Worm (Caenorhabditis elegans) whole organism, young adult: ENCODE measurements around the gene R09A8.9.
"Not testable (repeated sequence)": the region's sequence is repeated elsewhere in the genome, so short reads cannot be mapped to it uniquely, and the experiment has no call there.

Experiments
- B0019.2 ChIP-seq: fragments of 200-800 bp; sonication (Bioruptor generic); conservative IDR thresholded peaks from 2 replicates; pipeline ENCODE4 v1.3.6; 2022; ENCODE audit warnings: missing genetic modification reagents, missing genetic modification characterization, missing compliant biosample characterization
- B0261.1 ChIP-seq: sonication (generic microtip); optimal IDR thresholded peaks from 2 replicates; lab custom pipeline; 2016; ENCODE audit warnings: mild to moderate bottlenecking, missing genetic modification characterization, moderate library complexity, missing compliant biosample characterization
- D2030.7 ChIP-seq: fragments of 200-800 bp; sonication (Bioruptor generic); IDR thresholded peaks from 2 replicates; pipeline ENCODE4 v1.3.6; 2022; ENCODE audit warnings: missing genetic modification reagents, missing genetic modification characterization, missing compliant biosample characterization
- F33H1.4 ChIP-seq: fragments of 200-800 bp; sonication (Bioruptor generic); IDR thresholded peaks from 2 replicates; pipeline ENCODE4 v1.3.6; 2022; ENCODE audit warnings: missing genetic modification reagents, missing genetic modification characterization, missing compliant biosample characterization
- F39B2.1 ChIP-seq: fragments of 200-800 bp; sonication (Bioruptor generic); IDR thresholded peaks from 2 replicates; pipeline ENCODE4 v1.3.6; 2022; ENCODE audit warnings: missing genetic modification reagents, missing genetic modification characterization, missing compliant biosample characterization
- F57A8.1 ChIP-seq: fragments of 200-800 bp; sonication (Bioruptor generic); optimal IDR thresholded peaks from 2 replicates; lab custom pipeline; 2018; ENCODE audit warnings: mild to moderate bottlenecking, missing genetic modification characterization, moderate library complexity, missing compliant biosample characterization
- T07F8.4 ChIP-seq: sonication (generic microtip); optimal IDR thresholded peaks from 2 replicates; lab custom pipeline; 2016; ENCODE audit warnings: mild to moderate bottlenecking, missing genetic modification characterization, moderate library complexity, missing compliant biosample characterization
- Y79H2A.3 ChIP-seq: fragments of 200-800 bp; sonication (Bioruptor generic); conservative IDR thresholded peaks from 2 replicates; pipeline ENCODE4 v1.3.6; 2022; ENCODE audit warnings: missing genetic modification reagents, missing genetic modification characterization, missing compliant biosample characterization
- Y95B8A.8 ChIP-seq: fragments of 200-800 bp; sonication (Bioruptor generic); IDR thresholded peaks from 2 replicates; pipeline ENCODE4 v1.3.6; 2022; ENCODE audit warnings: missing genetic modification reagents, missing genetic modification characterization, missing compliant biosample characterization
- atf-7 ChIP-seq: sonication (generic microtip); optimal IDR thresholded peaks from 2 replicates; lab custom pipeline; 2017; ENCODE audit warnings: mild to moderate bottlenecking, missing genetic modification characterization, missing compliant biosample characterization
- athp-1 ChIP-seq: sonication (generic microtip); optimal IDR thresholded peaks from 2 replicates; lab custom pipeline; 2017; ENCODE audit warnings: mild to moderate bottlenecking, missing genetic modification characterization, missing compliant biosample characterization
- attf-5 ChIP-seq: fragments of 200-800 bp; sonication (Bioruptor generic); optimal IDR thresholded peaks from 2 replicates; lab custom pipeline; 2018; ENCODE audit warnings: mild to moderate bottlenecking, missing genetic modification characterization, missing compliant biosample characterization
- bed-2 ChIP-seq: fragments of 200-800 bp; sonication (Bioruptor generic); IDR thresholded peaks from 2 replicates; pipeline ENCODE4 v1.3.6; 2022; ENCODE audit warnings: missing genetic modification reagents, missing genetic modification characterization, missing compliant biosample characterization
- cebp-1 ChIP-seq, 2 experiments: fragments of 200-800 bp in 1 of 2; sonication (Bioruptor generic) in 1 of 2; sonication (generic microtip) in 1 of 2; IDR thresholded peaks in 1 of 2; optimal IDR thresholded peaks in 1 of 2; 2 replicates each; pipeline versions ENCODE4 v1.3.6 to Lab custom; 2017 to 2022; ENCODE audit warnings: missing compliant biosample characterization in 2 of 2, missing genetic modification characterization in 2 of 2, mild to moderate bottlenecking in 1 of 2, missing genetic modification reagents in 1 of 2, moderate library complexity in 1 of 2
- ceh-100 ChIP-seq: fragments of 200-800 bp; sonication (Bioruptor generic); IDR thresholded peaks from 2 replicates; pipeline ENCODE4 v1.3.6; 2022; ENCODE audit warnings: missing genetic modification reagents, missing genetic modification characterization, missing compliant biosample characterization
- dpff-1 ChIP-seq: sonication (generic microtip); optimal IDR thresholded peaks from 2 replicates; lab custom pipeline; 2017; ENCODE audit warnings: mild to moderate bottlenecking, missing genetic modification characterization, missing compliant biosample characterization
- dpl-1 ChIP-seq: fragments of 150-350 bp; optimal IDR thresholded peaks from 2 replicates; lab custom pipeline; 2014; ENCODE audit warnings: missing biosample characterization, missing genetic modification reagents, missing genetic modification characterization
- egrh-3 ChIP-seq: fragments of 200-800 bp; sonication (Bioruptor generic); IDR thresholded peaks from 2 replicates; pipeline ENCODE4 v1.3.6; 2022; ENCODE audit warnings: missing genetic modification reagents, missing genetic modification characterization, missing compliant biosample characterization
- ekl-4 ChIP-seq: fragments of 200-800 bp; sonication (Bioruptor generic); IDR thresholded peaks from 2 replicates; pipeline ENCODE4 v1.3.6; 2022; ENCODE audit warnings: missing genetic modification reagents, missing genetic modification characterization, missing compliant biosample characterization
- him-1 ChIP-seq: sonication (generic microtip); optimal IDR thresholded peaks from 2 replicates; lab custom pipeline; 2016; ENCODE audit warnings: missing genotype, missing genetic modification reagents, missing genetic modification characterization, missing compliant biosample characterization
- hlh-26 ChIP-seq: fragments of 200-800 bp; sonication (Bioruptor generic); conservative IDR thresholded peaks from 2 replicates; pipeline ENCODE4 v1.3.6; 2022; ENCODE audit warnings: missing genetic modification reagents, missing genetic modification characterization, missing compliant biosample characterization
- hsf-1 ChIP-seq: fragments of 200-800 bp; sonication (Bioruptor generic); IDR thresholded peaks from 2 replicates; pipeline ENCODE4 v1.3.6; 2022; ENCODE audit warnings: missing genetic modification reagents, missing genetic modification characterization, missing compliant biosample characterization
- let-607 ChIP-seq, 2 experiments: fragments of 200-800 bp in 1 of 2; sonication (Bioruptor generic) in 1 of 2; sonication (generic microtip) in 1 of 2; optimal IDR thresholded peaks; 2 replicates each; lab custom pipeline; 2016 to 2018; ENCODE audit warnings: mild to moderate bottlenecking in 2 of 2, missing compliant biosample characterization in 2 of 2, missing genetic modification characterization in 2 of 2, moderate library complexity in 2 of 2, missing genotype in 1 of 2
- madf-3 ChIP-seq: fragments of 200-800 bp; sonication (Bioruptor generic); IDR thresholded peaks from 2 replicates; pipeline ENCODE4 v1.3.6; 2022; ENCODE audit warnings: missing genetic modification reagents, missing genetic modification characterization, missing compliant biosample characterization
- mcd-1 ChIP-seq: fragments of 200-800 bp; sonication (Bioruptor generic); IDR thresholded peaks from 2 replicates; pipeline ENCODE4 v1.3.6; 2022; ENCODE audit warnings: missing genetic modification reagents, missing genetic modification characterization, missing compliant biosample characterization
- mes-4 ChIP-seq: sonication (generic microtip); optimal IDR thresholded peaks from 2 replicates; lab custom pipeline; 2016; ENCODE audit warnings: missing genotype, missing genetic modification characterization, missing compliant biosample characterization
- nfyb-1 ChIP-seq: fragments of 200-800 bp; sonication (Bioruptor generic); IDR thresholded peaks from 2 replicates; pipeline ENCODE4 v1.3.6; 2022; ENCODE audit warnings: missing genetic modification reagents, missing genetic modification characterization, missing compliant biosample characterization
- nhr-80 ChIP-seq: sonication (generic microtip); optimal IDR thresholded peaks from 2 replicates; lab custom pipeline; 2016; ENCODE audit warnings: missing genetic modification characterization, missing compliant biosample characterization
- nhr-90 ChIP-seq: sonication (generic microtip); optimal IDR thresholded peaks from 2 replicates; lab custom pipeline; 2016; ENCODE audit warnings: missing genotype, mild to moderate bottlenecking, missing genetic modification characterization, missing compliant biosample characterization
- pha-4 ChIP-seq: fragments of 150-350 bp; sonication (generic microtip); optimal IDR thresholded peaks from 2 replicates; lab custom pipeline; 2014; ENCODE audit warnings: missing biosample characterization, missing genetic modification reagents, missing genetic modification characterization
- sdz-38 ChIP-seq: sonication (generic microtip); optimal IDR thresholded peaks from 2 replicates; lab custom pipeline; 2016; ENCODE audit warnings: missing genotype, missing genetic modification characterization, missing compliant biosample characterization
- snpc-1.1 ChIP-seq: sonication (generic microtip); optimal IDR thresholded peaks from 2 replicates; lab custom pipeline; 2017; ENCODE audit warnings: missing genetic modification characterization, mild to moderate bottlenecking, missing compliant biosample characterization, antibody characterized with exemption, moderate library complexity, missing genotype, missing genetic modification reagents; ENCODE audit not compliant: insufficient read depth
- sptf-2 ChIP-seq: fragments of 200-800 bp; sonication (Bioruptor generic); optimal IDR thresholded peaks from 2 replicates; lab custom pipeline; 2018; ENCODE audit warnings: mild to moderate bottlenecking, missing genetic modification characterization, missing compliant biosample characterization
- tbp1 ChIP-seq: fragments of 200-800 bp; sonication (Bioruptor generic); optimal IDR thresholded peaks from 2 replicates; lab custom pipeline; 2018; ENCODE audit warnings: mild to moderate bottlenecking, missing genetic modification characterization, missing compliant biosample characterization
- unc-130 ChIP-seq: sonication (generic microtip); optimal IDR thresholded peaks from 2 replicates; lab custom pipeline; 2016; ENCODE audit warnings: missing genetic modification reagents, missing genetic modification characterization, missing compliant biosample characterization
- zfh-2 ChIP-seq: fragments of 200-800 bp; sonication (Bioruptor generic); conservative IDR thresholded peaks from 2 replicates; pipeline ENCODE4 v1.3.6; 2022; ENCODE audit warnings: missing genetic modification reagents, missing genetic modification characterization, missing compliant biosample characterization
- ztf-25 ChIP-seq: fragments of 200-800 bp; sonication (Bioruptor generic); IDR thresholded peaks from 2 replicates; pipeline ENCODE4 v1.3.6; 2022; ENCODE audit warnings: missing genetic modification reagents, missing genetic modification characterization, missing compliant biosample characterization
- ztf-3 ChIP-seq: fragments of 200-800 bp; sonication (Bioruptor generic); optimal IDR thresholded peaks from 2 replicates; lab custom pipeline; 2018; ENCODE audit warnings: mild to moderate bottlenecking, missing genetic modification characterization, missing compliant biosample characterization

Gene R09A8.9

ce11 chrX:12602611-12603010 lies 1.1 kb upstream of the R09A8.9 start:
- TF ChIP-seq ztf-3 (GFP tag; lab: Kevin White, UChicago) (no peak), ceh-100 (GFP tag; lab: Robert Waterston, UW) (no peak), tbp1 (no peak), let-607 (tag; optimal IDR thresholded peaks at IDR 0.05; lab: Kevin White, UChicago) (no peak), B0261.1 (tag; lab: Kevin White, UChicago) (no peak), dpl-1 (GFP tag; lab: Kevin White, UChicago) (no peak), F57A8.1 (no peak), unc-130 (GFP tag; lab: Kevin White, UChicago) (no peak)

DNA sequence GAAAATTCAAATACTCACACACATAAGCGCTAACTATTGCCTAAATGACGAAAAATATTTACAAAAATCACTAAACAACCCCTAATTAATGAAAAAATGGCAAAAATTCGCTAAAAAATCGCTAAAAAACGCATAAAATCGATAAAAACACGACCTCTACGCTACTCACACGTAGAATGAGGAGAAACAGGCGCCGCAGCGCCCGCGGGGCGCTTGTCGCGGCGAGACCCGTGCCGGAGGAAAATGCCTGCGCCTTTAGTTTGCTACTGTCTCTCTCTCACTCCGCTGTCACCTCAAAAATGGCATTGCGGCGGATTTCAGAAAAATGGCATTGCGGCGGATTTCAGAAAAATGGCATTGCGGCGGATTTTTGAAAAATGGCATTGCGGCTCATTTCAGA lies 3.8 kb downstream of the R09A8.9 start:
- TF ChIP-seq zfh-2 = 0 out of 2 replicates have a peak, but pooled peaks have one; percentile 15

DNA sequence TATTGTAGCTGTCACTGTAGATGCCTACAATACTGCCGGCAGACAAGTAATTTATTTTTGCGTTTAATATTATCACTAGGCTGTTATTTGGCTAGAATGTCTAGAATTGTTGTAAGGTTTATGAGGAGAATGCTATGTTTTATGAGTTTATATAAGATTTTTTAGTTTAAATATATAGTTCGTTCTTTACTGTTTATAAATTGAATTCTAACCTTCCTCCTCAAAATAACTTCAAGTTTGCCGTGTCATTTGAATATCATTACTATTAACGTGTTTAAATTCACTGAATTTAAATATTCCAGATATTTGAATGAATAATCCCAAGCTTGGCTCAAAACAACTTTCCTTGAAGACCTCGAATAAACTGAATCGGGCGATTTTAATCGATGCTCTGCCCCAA lies 9.7 kb downstream of the R09A8.9 start, which contains the start of gene R09A8.1:
Gene R09A8.1, plus strand, starts transcription at position 301 of the 400 bp plus-strand sequence.
- not testable (repeated sequence) for TF ChIP-seq snpc-1.1 (tag; lab: Kevin White, UChicago); F33H1.4; F39B2.1 (GFP tag; lab: Robert Waterston, UW)

DNA sequence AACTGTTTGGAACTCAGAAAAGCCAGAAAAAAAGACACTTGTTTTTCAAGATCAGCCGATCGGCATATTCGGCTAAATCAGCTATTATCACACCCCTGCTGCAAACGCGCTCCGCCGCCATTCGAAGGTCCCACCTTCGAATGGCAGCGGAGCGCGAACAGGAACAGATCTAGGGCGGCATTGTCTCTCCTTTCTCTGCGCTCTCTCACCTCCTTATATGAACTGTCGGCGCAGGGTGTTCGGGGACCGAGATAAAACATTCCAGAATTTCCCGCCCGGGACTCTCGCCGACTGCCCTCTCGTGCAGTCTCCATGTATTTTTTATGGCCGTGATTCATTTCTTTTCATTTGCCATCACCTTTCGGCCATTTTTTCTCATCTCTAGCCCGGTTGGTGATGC lies 14.7 kb downstream of the R09A8.9 start:
- no peak for TF ChIP-seq F33H1.4
- 0 out of 2 replicates have a peak, but pooled peaks have one; percentile 24 for TF ChIP-seq mcd-1 (GFP tag; lab: Robert Waterston, UW)
- no peak for TF ChIP-seq mes-4
- TF ChIP-seq hsf-1 = 0 out of 2 replicates have a peak, but pooled peaks have one; percentile 47
- 0 out of 2 replicates have a peak, but pooled peaks have one; percentile 63 for TF ChIP-seq madf-3
- TF ChIP-seq ztf-25 (GFP tag; lab: Robert Waterston, UW) = 0 out of 2 replicates have a peak, but pooled peaks have one; percentile 28
- TF ChIP-seq, all 124 proteins: peak for 4

ce11 chrX:12619165-12619564 lies 15.4 kb downstream of the R09A8.9 start, which contains the start of gene R09A8.2:
Gene R09A8.2, plus strand, starts transcription at chrX:12619465.
- TF ChIP-seq let-607 (tag; optimal IDR thresholded peaks at IDR 0.05; lab: Kevin White, UChicago) (no peak), attf-5 (GFP tag; lab: Kevin White, UChicago) (no peak), pha-4 (tag; lab: Kevin White, UChicago) (no peak), bed-2 (GFP tag; lab: Robert Waterston, UW) (no peak), him-1 (tag; lab: Kevin White, UChicago) (no peak), T07F8.4 (tag; lab: Kevin White, UChicago) (no peak), athp-1 (tag; lab: Kevin White, UChicago) (no peak), F33H1.4 (no peak)

DNA sequence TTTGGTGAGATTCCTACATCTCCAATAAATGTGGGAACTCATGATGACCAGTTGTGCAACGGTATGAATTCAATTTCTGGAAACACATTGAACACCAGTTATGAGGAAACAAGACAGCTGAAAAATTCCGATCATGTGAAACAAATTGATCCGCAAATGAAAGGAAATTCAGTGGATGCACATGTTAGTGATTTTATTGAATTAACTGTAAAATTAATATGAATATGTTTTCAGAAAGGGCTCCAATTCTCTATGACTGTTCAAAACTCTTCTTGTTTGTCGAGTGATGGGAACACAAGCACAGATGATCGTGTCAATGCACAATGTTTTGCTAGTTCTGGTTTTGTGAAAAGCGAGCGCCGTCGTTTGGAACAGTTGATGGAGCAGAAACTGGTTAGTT lies 16.6 kb downstream of the R09A8.9 start:
- TF ChIP-seq ekl-4 (GFP tag; lab: Robert Waterston, UW) = no peak
- no peak for TF ChIP-seq B0019.2 (GFP tag; lab: Robert Waterston, UW)
- TF ChIP-seq sdz-38 (tag; lab: Kevin White, UChicago) = no peak

ce11 chrX:12627797-12628196 lies 24.1 kb downstream of the R09A8.9 start:
- TF ChIP-seq D2030.7 (GFP tag; lab: Robert Waterston, UW) (no peak), mes-4 (no peak), F57A8.1 (no peak), him-1 (tag; lab: Kevin White, UChicago) (no peak), egrh-3 (GFP tag; lab: Robert Waterston, UW) (no peak), atf-7 (tag; lab: Kevin White, UChicago) (no peak), hlh-26 (GFP tag; lab: Robert Waterston, UW) (no peak), Y79H2A.3 (GFP tag; lab: Robert Waterston, UW) (no peak), nhr-80 (tag; lab: Kevin White, UChicago) (peak; percentile 77), nhr-90 (tag; lab: Kevin White, UChicago) (no peak), dpff-1 (no peak), nfyb-1 (GFP tag; lab: Robert Waterston, UW) (0 out of 2 replicates have a peak, but pooled peaks have one; percentile 27), sptf-2 (no peak), Y95B8A.8 (GFP tag; lab: Robert Waterston, UW) (no peak), cebp-1 (GFP tag; IDR thresholded peaks at IDR 0.05; lab: Robert Waterston, UW) (no peak), cebp-1 (tag; optimal IDR thresholded peaks at IDR 0.05; lab: Kevin White, UChicago) (no peak)
